Fruit fly (Drosophila melanogaster) whole organism, embryonic: Measurements from ENCODE around the gene Sas-6.

ENCODE experiments used
- Ada2b ChIP-seq: fragments of 200-800 bp; sonication (Bioruptor generic); IDR thresholded peaks from 2 replicates; pipeline ENCODE4 v1.3.6; 2022; ENCODE audit warnings: missing biosample characterization, missing genetic modification characterization
- Aef1 ChIP-seq: fragments of 200-800 bp; sonication (Bioruptor generic); IDR thresholded peaks from 3 replicates; pipeline ENCODE4 v1.3.6; 2022; ENCODE audit warnings: missing biosample characterization, missing genetic modification characterization
- Bteb2 ChIP-seq: fragments of 200-800 bp; sonication (Bioruptor generic); optimal IDR thresholded peaks from 2 replicates; lab custom pipeline; 2016; ENCODE audit warnings: missing biosample characterization, missing genetic modification characterization
- CG10267 ChIP-seq: fragments of 200-800 bp; sonication (Bioruptor generic); optimal IDR thresholded peaks from 2 replicates; lab custom pipeline; 2018; ENCODE audit warnings: missing biosample characterization, mild to moderate bottlenecking, missing genetic modification characterization, moderate library complexity
- CG14667 ChIP-seq: fragments of 200-800 bp; sonication (Bioruptor generic); IDR thresholded peaks from 2 replicates; pipeline ENCODE4 v1.3.6; 2022; ENCODE audit warnings: missing biosample characterization, missing genetic modification characterization
- CG14710 ChIP-seq: fragments of 200-800 bp; sonication (Bioruptor generic); optimal IDR thresholded peaks from 3 replicates; lab custom pipeline; 2019; ENCODE audit warnings: missing biosample characterization, mild to moderate bottlenecking, missing genetic modification characterization, moderate library complexity
- CG15011 ChIP-seq: fragments of 200-800 bp; sonication (Bioruptor generic); optimal IDR thresholded peaks from 3 replicates; lab custom pipeline; 2018; ENCODE audit warnings: missing biosample characterization, mild to moderate bottlenecking, missing genetic modification characterization
- CG17186 ChIP-seq: fragments of 200-800 bp; sonication (Bioruptor generic); optimal IDR thresholded peaks from 3 replicates; lab custom pipeline; 2017; ENCODE audit warnings: missing biosample characterization, missing genetic modification reagents, missing genetic modification characterization
- CG17829 ChIP-seq: fragments of 200-800 bp; optimal IDR thresholded peaks from 2 replicates; lab custom pipeline; 2019; ENCODE audit warnings: missing biosample characterization, mild to moderate bottlenecking, missing genetic modification characterization, moderate library complexity
- CG18262 ChIP-seq: fragments of 200-800 bp; optimal IDR thresholded peaks from 3 replicates; lab custom pipeline; 2019; ENCODE audit warnings: missing biosample characterization, mild to moderate bottlenecking, missing genetic modification characterization, moderate library complexity
- CG2199 ChIP-seq: fragments of 200-800 bp; sonication (Bioruptor generic); IDR thresholded peaks from 3 replicates; pipeline ENCODE4 v1.3.6; 2022; ENCODE audit warnings: missing biosample characterization, missing genetic modification characterization
- CG31224 ChIP-seq: fragments of 200-800 bp; sonication (Bioruptor generic); IDR thresholded peaks from 2 replicates; pipeline ENCODE4 v1.3.6; 2022; ENCODE audit warnings: missing biosample characterization, missing genetic modification characterization
- CG4328 ChIP-seq: fragments of 200-800 bp; sonication (Bioruptor generic); optimal IDR thresholded peaks from 3 replicates; lab custom pipeline; 2017; ENCODE audit warnings: missing biosample characterization, missing genetic modification reagents, missing genetic modification characterization
- CG4404 ChIP-seq: fragments of 200-800 bp; sonication (Bioruptor generic); IDR thresholded peaks from 2 replicates; pipeline ENCODE4 v1.3.6; 2022; ENCODE audit warnings: missing biosample characterization, missing genetic modification characterization
- CG6765 ChIP-seq: fragments of 200-800 bp; sonication (Bioruptor generic); optimal IDR thresholded peaks from 3 replicates; lab custom pipeline; 2017; ENCODE audit warnings: missing biosample characterization, mild to moderate bottlenecking, missing genetic modification characterization
- CG6791 ChIP-seq: fragments of 200-800 bp; sonication (Bioruptor generic); IDR thresholded peaks from 3 replicates; pipeline ENCODE4 v1.3.6; 2022; ENCODE audit warnings: missing biosample characterization, missing genetic modification characterization; ENCODE audit not compliant: partially characterized antibody
- CG7786 ChIP-seq: fragments of 200-800 bp; sonication (Bioruptor generic); optimal IDR thresholded peaks from 2 replicates; lab custom pipeline; 2016; ENCODE audit warnings: missing biosample characterization, missing genetic modification characterization
- Dbx ChIP-seq: fragments of 200-800 bp; sonication (Bioruptor generic); IDR thresholded peaks from 3 replicates; pipeline ENCODE4 v1.3.6; 2022; ENCODE audit warnings: missing biosample characterization, missing genetic modification characterization
- Dfd ChIP-seq, 2 experiments: fragments of >200 bp; optimal IDR thresholded peaks; 2 replicates each; lab custom pipeline; 2017; ENCODE audit warnings: missing biosample characterization in 2 of 2, missing genetic modification characterization in 2 of 2
- Drgx ChIP-seq: fragments of 200-800 bp; sonication (Bioruptor generic); IDR thresholded peaks from 2 replicates; pipeline ENCODE4 v1.3.6; 2022; ENCODE audit warnings: missing biosample characterization, missing genetic modification characterization
- Ets65A ChIP-seq: fragments of 200-800 bp; sonication (Bioruptor generic); peaks from one replicate; lab custom pipeline; 2016; ENCODE audit warnings: missing biosample characterization, missing genetic modification characterization
- Fer1 ChIP-seq: fragments of 200-800 bp; sonication (Bioruptor generic); optimal IDR thresholded peaks from 2 replicates; lab custom pipeline; 2017; ENCODE audit warnings: missing biosample characterization, mild to moderate bottlenecking, missing genetic modification characterization
- Hand ChIP-seq: fragments of 200-800 bp; sonication (Bioruptor generic); optimal IDR thresholded peaks from 2 replicates; lab custom pipeline; 2017; ENCODE audit warnings: mild to moderate bottlenecking, missing biosample characterization, missing genetic modification reagents, missing genetic modification characterization
- Hr39 ChIP-seq: fragments of >200 bp; optimal IDR thresholded peaks from 2 replicates; lab custom pipeline; 2017
- Hr51 ChIP-seq, 2 experiments: fragments of 200-800 bp; sonication (Bioruptor generic); optimal IDR thresholded peaks; 2 replicates in 1 of 2; 3 replicates in 1 of 2; lab custom pipeline; 2016 to 2018; ENCODE audit warnings: missing biosample characterization in 2 of 2, missing genetic modification characterization in 2 of 2, mild to moderate bottlenecking in 1 of 2, moderate library complexity in 1 of 2
- Mad ChIP-seq: fragments of 200-800 bp; sonication (Bioruptor generic); optimal IDR thresholded peaks from 2 replicates; lab custom pipeline; 2016; ENCODE audit warnings: missing biosample characterization, missing genetic modification characterization
- NC2α ChIP-seq: fragments of 200-800 bp; sonication (Bioruptor generic); optimal IDR thresholded peaks from 2 replicates; lab custom pipeline; 2016; ENCODE audit warnings: missing biosample characterization, missing genetic modification characterization
- NC2β ChIP-seq: fragments of 200-800 bp; sonication (Bioruptor generic); optimal IDR thresholded peaks from 2 replicates; lab custom pipeline; 2016; ENCODE audit warnings: missing biosample characterization, missing genetic modification characterization
- NFAT ChIP-seq: fragments of 200-800 bp; sonication (Bioruptor generic); IDR thresholded peaks from 2 replicates; pipeline ENCODE4 v1.3.6; 2022; ENCODE audit warnings: missing biosample characterization, missing genetic modification characterization
- Pdp1 ChIP-seq, 2 experiments: fragments of 200-800 bp; sonication (Bioruptor generic); optimal IDR thresholded peaks; 3 replicates each; lab custom pipeline; 2016; ENCODE audit warnings: missing biosample characterization in 2 of 2, missing genetic modification characterization in 2 of 2, mild to moderate bottlenecking in 1 of 2, moderate library complexity in 1 of 2
- Rfx ChIP-seq: fragments of 200-800 bp; sonication (Bioruptor generic); IDR thresholded peaks from 2 replicates; pipeline ENCODE4 v1.3.6; 2022; ENCODE audit warnings: missing biosample characterization, missing genetic modification characterization
- Usf ChIP-seq: fragments of 200-800 bp; sonication (Bioruptor generic); optimal IDR thresholded peaks from 2 replicates; lab custom pipeline; 2017; ENCODE audit warnings: missing genotype, missing biosample characterization, missing genetic modification characterization
- abd-A ChIP-seq: fragments of 200-800 bp; sonication (Bioruptor generic); optimal IDR thresholded peaks from 3 replicates; lab custom pipeline; 2019; ENCODE audit warnings: missing biosample characterization, mild to moderate bottlenecking, missing genetic modification characterization, moderate library complexity
- al ChIP-seq: fragments of 200-800 bp; sonication (Bioruptor generic); IDR thresholded peaks from 2 replicates; pipeline ENCODE4 v1.3.6; 2022; ENCODE audit warnings: missing biosample characterization, missing genetic modification characterization
- aop ChIP-seq: fragments of 200-800 bp; sonication (Bioruptor generic); IDR thresholded peaks from 2 replicates; pipeline ENCODE4 v1.3.6; 2022; ENCODE audit warnings: missing biosample characterization, missing genetic modification characterization
- bsh ChIP-seq, 2 experiments: fragments of 200-800 bp; sonication (Bioruptor generic); optimal IDR thresholded peaks; 2 replicates each; lab custom pipeline; 2017 to 2018; ENCODE audit warnings: mild to moderate bottlenecking in 2 of 2, missing biosample characterization in 2 of 2, missing genetic modification characterization in 2 of 2, moderate library complexity in 1 of 2
- cas ChIP-seq: fragments of 200-800 bp; sonication (Bioruptor generic); IDR thresholded peaks from 2 replicates; pipeline ENCODE4 v1.3.6; 2022; ENCODE audit warnings: missing biosample characterization, missing genetic modification characterization
- ci ChIP-seq: fragments of 200-800 bp; sonication (Bioruptor generic); IDR thresholded peaks from 3 replicates; pipeline ENCODE4 v1.3.6; 2022; ENCODE audit warnings: missing biosample characterization, missing genetic modification characterization
- dysf ChIP-seq: fragments of 200-800 bp; sonication (Bioruptor generic); IDR thresholded peaks from 3 replicates; pipeline ENCODE4 v1.3.6; 2022; ENCODE audit warnings: missing biosample characterization, missing genetic modification characterization
- fd96Cb ChIP-seq: fragments of 200-800 bp; sonication (Bioruptor generic); optimal IDR thresholded peaks from 2 replicates; lab custom pipeline; 2018; ENCODE audit warnings: missing biosample characterization, mild to moderate bottlenecking, missing genetic modification characterization, moderate library complexity
- grau ChIP-seq: fragments of 200-800 bp; optimal IDR thresholded peaks from 3 replicates; lab custom pipeline; 2019; ENCODE audit warnings: missing biosample characterization, mild to moderate bottlenecking, missing genetic modification characterization, moderate library complexity
- hkb ChIP-seq, 2 experiments: fragments of 200-800 bp in 1 of 2; fragments of >200 bp in 1 of 2; sonication (Bioruptor generic) in 1 of 2; IDR thresholded peaks in 1 of 2; optimal IDR thresholded peaks in 1 of 2; 2 replicates each; pipeline versions ENCODE4 v1.3.6 to Lab custom; 2017 to 2022; ENCODE audit warnings: missing biosample characterization in 1 of 2, missing genetic modification characterization in 1 of 2
- kah ChIP-seq: fragments of 200-800 bp; sonication (Bioruptor generic); optimal IDR thresholded peaks from 2 replicates; lab custom pipeline; 2018; ENCODE audit warnings: missing biosample characterization, mild to moderate bottlenecking, missing genetic modification characterization
- nom ChIP-seq: fragments of 200-800 bp; sonication (Bioruptor generic); optimal IDR thresholded peaks from 2 replicates; lab custom pipeline; 2017; ENCODE audit warnings: missing biosample characterization, missing genetic modification characterization, mild to moderate bottlenecking, moderate library complexity, missing genetic modification reagents
- pnt ChIP-seq: fragments of 200-800 bp; sonication (Bioruptor generic); optimal IDR thresholded peaks from 3 replicates; lab custom pipeline; 2016; ENCODE audit warnings: missing biosample characterization, missing genetic modification characterization
- pum ChIP-seq: fragments of 200-800 bp; sonication (Bioruptor generic); optimal IDR thresholded peaks from 2 replicates; lab custom pipeline; 2016; ENCODE audit warnings: missing biosample characterization, missing genetic modification characterization
- pzg ChIP-seq: fragments of 200-800 bp; sonication (Bioruptor generic); optimal IDR thresholded peaks from 3 replicates; lab custom pipeline; 2018; ENCODE audit warnings: missing biosample characterization, mild to moderate bottlenecking, missing genetic modification characterization, moderate library complexity
- sd ChIP-seq: fragments of 200-800 bp; sonication (Bioruptor generic); optimal IDR thresholded peaks from 3 replicates; lab custom pipeline; 2018; ENCODE audit warnings: missing biosample characterization, mild to moderate bottlenecking, missing genetic modification characterization, moderate library complexity
- sens ChIP-seq: fragments of 200-800 bp; sonication (Bioruptor generic); peaks from one replicate; lab custom pipeline; 2016; ENCODE audit warnings: missing biosample characterization, missing genetic modification characterization
- sens-2 ChIP-seq: fragments of 200-800 bp; sonication (Bioruptor generic); IDR thresholded peaks from 2 replicates; pipeline ENCODE4 v1.3.6; 2022; ENCODE audit warnings: missing biosample characterization, missing genetic modification characterization
- sug ChIP-seq: fragments of 200-800 bp; optimal IDR thresholded peaks from 2 replicates; lab custom pipeline; 2019; ENCODE audit warnings: missing biosample characterization, mild to moderate bottlenecking, missing genetic modification characterization, moderate library complexity
- tgo ChIP-seq: fragments of 200-800 bp; sonication (Bioruptor generic); IDR thresholded peaks from 3 replicates; pipeline ENCODE4 v1.3.6; 2022; ENCODE audit warnings: missing biosample characterization, missing genetic modification characterization

The Sas-6 gene

DNA sequence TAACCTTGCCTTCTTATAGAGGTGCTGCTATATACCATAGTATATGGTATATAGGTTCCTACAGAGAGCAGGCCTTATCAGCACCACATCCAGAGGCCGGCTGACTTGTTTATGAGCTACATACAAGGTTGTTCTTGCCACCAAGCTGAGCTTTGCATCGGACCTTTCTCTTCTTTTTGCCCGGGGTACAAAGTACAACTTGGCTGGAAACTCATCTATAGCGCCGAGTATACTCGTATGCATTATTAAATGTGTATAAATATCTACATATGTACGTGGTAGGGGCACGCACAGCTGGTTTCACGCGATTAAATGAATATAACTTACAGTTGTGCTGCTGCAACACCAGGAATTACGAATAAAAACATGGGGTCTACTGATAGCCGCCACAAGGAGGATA, 18.8 kb downstream of the Sas-6 start:
- TF ChIP-seq NC2β (GFP tag; lab: Kevin White, UChicago) (no peak), nom (peak; percentile 98), CG31224 (GFP tag; lab: Robert Waterston, UW) (no peak), CG17829 (tag; lab: Kevin White, UChicago) (no peak), bsh (GFP tag; optimal IDR thresholded peaks at IDR 0.05; lab: Kevin White, UChicago) (peak in 1 of 2 experiments; percentile 67), grau (no peak), pzg (GFP tag; lab: Kevin White, UChicago) (no peak), Hand (GFP tag; lab: Kevin White, UChicago) (no peak), dysf (GFP tag; lab: Robert Waterston, UW) (no peak), Ada2b (GFP tag; lab: Robert Waterston, UW) (no peak), Hr39 (lab: Kevin White, UChicago) (no peak), CG10267 (no peak), CG14710 (tag; lab: Kevin White, UChicago) (no peak), Dbx (GFP tag; lab: Robert Waterston, UW) (no peak), Ets65A (peak; percentile 40), sens (GFP tag; lab: Kevin White, UChicago) (peak; percentile 33), Rfx (GFP tag; lab: Robert Waterston, UW) (no peak), al (GFP tag; lab: Robert Waterston, UW) (no peak), abd-A (no peak), Drgx (peak; percentile 66), pnt (GFP tag; lab: Kevin White, UChicago) (no peak), Bteb2 (GFP tag; lab: Kevin White, UChicago) (no peak), Usf (GFP tag; lab: Kevin White, UChicago) (no peak), hkb (optimal IDR thresholded peaks at IDR 0.05; lab: Kevin White, UChicago) (no peak), hkb (GFP tag; IDR thresholded peaks at IDR 0.05; lab: Robert Waterston, UW) (no peak), NFAT (GFP tag; lab: Robert Waterston, UW) (no peak), CG4404 (no peak), NC2α (GFP tag; lab: Kevin White, UChicago) (no peak), ci (GFP tag; lab: Robert Waterston, UW) (no peak), aop (GFP tag; lab: Robert Waterston, UW) (no peak)

dm6 chr3R:30014480-30014879, 19.3 kb downstream of the Sas-6 start:
- TF ChIP-seq pum (GFP tag; lab: Kevin White, UChicago) (no peak), tgo (GFP tag; lab: Robert Waterston, UW) (no peak), dysf (GFP tag; lab: Robert Waterston, UW) (no peak), CG7786 (GFP tag; lab: Kevin White, UChicago) (no peak), Pdp1 (GFP tag; optimal IDR thresholded peaks at IDR 0.05; lab: Kevin White, UChicago) (peak in 1 of 2 experiments; percentile 91), fd96Cb (no peak), CG17186 (GFP tag; lab: Kevin White, UChicago) (no peak), Aef1 (no peak), Rfx (GFP tag; lab: Robert Waterston, UW) (no peak), Fer1 (GFP tag; lab: Kevin White, UChicago) (no peak), CG18262 (no peak), sens-2 (no peak), sd (tag; lab: Kevin White, UChicago) (no peak), Dfd (GFP tag; optimal IDR thresholded peaks at IDR 0.05; lab: Kevin White, UChicago) (no peak), Mad (GFP tag; lab: Kevin White, UChicago) (no peak), cas (no peak), CG6791 (GFP tag; lab: Robert Waterston, UW) (0 out of 3 replicates have a peak, but pooled peaks have one; percentile 8), CG14667 (no peak), CG4328 (GFP tag; lab: Kevin White, UChicago) (no peak), CG6765 (GFP tag; lab: Kevin White, UChicago) (no peak), Hr51 (GFP tag; optimal IDR thresholded peaks at IDR 0.05; lab: Kevin White, UChicago) (no peak), sug (peak; percentile 31), kah (GFP tag; lab: Kevin White, UChicago) (no peak), ci (GFP tag; lab: Robert Waterston, UW) (peak; percentile 21; the same call in 1 of the 3 replicates), CG2199 (GFP tag; lab: Robert Waterston, UW) (no peak), CG15011 (GFP tag; lab: Kevin White, UChicago) (no peak)
